Worm (Caenorhabditis elegans) whole organism, mixed stage, embryonic: ENCODE measurements around the gene F59D12.3.
A peak's percentile ranks its signal among the peaks of the same experiment; 100 is the strongest.

Experiments
- mep-1 ChIP-seq: fragments of 150-350 bp; optimal IDR thresholded peaks from 2 replicates; lab custom pipeline; 2017; ENCODE audit warnings: missing biosample characterization, missing genetic modification reagents, missing genetic modification characterization, inconsistent platforms
- mls-2 ChIP-seq: sonication (generic microtip); optimal IDR thresholded peaks from 2 replicates; lab custom pipeline; 2016; ENCODE audit warnings: mild to moderate bottlenecking, missing genetic modification characterization, moderate library complexity, missing compliant biosample characterization
- snpc-4 ChIP-seq: fragments of 150-350 bp; optimal IDR thresholded peaks from 2 replicates; lab custom pipeline; 2014; ENCODE audit warnings: missing biosample characterization, missing genetic modification characterization

ce11 chrX:15616443-15616842 lies 34.3 kb downstream of the F59D12.3 start, which contains the start of gene ergi-3:
- TF ChIP-seq mls-2: no peak
- no peak for TF ChIP-seq snpc-4 (tag; lab: Kevin White, UChicago)
- TF ChIP-seq mep-1 (tag; lab: Kevin White, UChicago): peak; percentile 89
